Worm (Caenorhabditis elegans) whole organism, L1 larva: Measurements from ENCODE around the gene srx-4.

Experiments used
- C34B4.2 ChIP-seq: sonication (generic microtip); optimal IDR thresholded peaks from 2 replicates; lab custom pipeline; 2017; ENCODE audit warnings: mild to moderate bottlenecking, missing genetic modification characterization, missing compliant biosample characterization
- blmp-1 ChIP-seq: fragments of 150-350 bp; optimal IDR thresholded peaks from 2 replicates; lab custom pipeline; 2014; ENCODE audit warnings: missing biosample characterization, missing genetic modification characterization
- ceh-82 ChIP-seq, 3 experiments: fragments of 150-350 bp in 1 of 3; sonication (generic microtip) in 2 of 3; optimal IDR thresholded peaks; 2 replicates each; lab custom pipeline; 2014 to 2017; ENCODE audit warnings: missing biosample characterization in 3 of 3, missing genetic modification characterization in 3 of 3
- ceh-88 ChIP-seq: fragments of 200-800 bp; sonication (Bioruptor generic); IDR thresholded peaks from 2 replicates; pipeline ENCODE4 v1.3.6; 2022; ENCODE audit warnings: missing genetic modification characterization, missing compliant biosample characterization
- ceh-90 ChIP-seq: sonication (generic microtip); optimal IDR thresholded peaks from 2 replicates; lab custom pipeline; 2016; ENCODE audit warnings: missing genetic modification characterization, missing compliant biosample characterization
- ces-1 ChIP-seq: fragments of 150-350 bp; optimal IDR thresholded peaks from 2 replicates; lab custom pipeline; 2014; ENCODE audit warnings: missing biosample characterization, missing genetic modification reagents, missing genetic modification characterization
- efl-1 ChIP-seq, 4 experiments: fragments of 150-350 bp; optimal IDR thresholded peaks in 3 of 4; peaks in 1 of 4; 1 replicate in 1 of 4; 2 replicates in 3 of 4; lab custom pipeline; 2014; ENCODE audit warnings: missing biosample characterization in 2 of 4, missing genetic modification characterization in 2 of 4, missing genetic modification reagents in 2 of 4
- efl-3 ChIP-seq: fragments of 200-800 bp; sonication (Bioruptor generic); optimal IDR thresholded peaks from 2 replicates; lab custom pipeline; 2018; ENCODE audit warnings: mild to moderate bottlenecking, missing genetic modification characterization, missing compliant biosample characterization
- egl-13 ChIP-seq: sonication (generic microtip); optimal IDR thresholded peaks from 2 replicates; lab custom pipeline; 2016; ENCODE audit warnings: missing genotype, missing genetic modification reagents, missing genetic modification characterization, missing compliant biosample characterization
- elt-2 ChIP-seq: sonication (generic microtip); optimal IDR thresholded peaks from 2 replicates; lab custom pipeline; 2016; ENCODE audit warnings: missing genetic modification characterization, mild to moderate bottlenecking, inconsistent platforms, missing compliant biosample characterization, missing genetic modification reagents
- elt-3 ChIP-seq, 6 experiments: fragments of 150-350 bp in 1 of 6; sonication (generic microtip); optimal IDR thresholded peaks; 2 replicates each; lab custom pipeline; 2017 to 2018; ENCODE audit warnings: missing biosample characterization in 6 of 6, missing genetic modification characterization in 6 of 6, inconsistent platforms in 1 of 6
- fkh-4 ChIP-seq: sonication (generic microtip); optimal IDR thresholded peaks from 2 replicates; lab custom pipeline; 2016; ENCODE audit warnings: missing compliant biosample characterization, missing genetic modification characterization, borderline replicate concordance
- fos-1 ChIP-seq: fragments of 150-350 bp; optimal IDR thresholded peaks from 2 replicates; lab custom pipeline; 2014; ENCODE audit warnings: missing biosample characterization, missing genetic modification characterization
- hlh-4 ChIP-seq: sonication (generic microtip); optimal IDR thresholded peaks from 2 replicates; lab custom pipeline; 2016; ENCODE audit warnings: mild to moderate bottlenecking, missing genetic modification characterization, missing compliant biosample characterization
- isw-1 ChIP-seq: fragments of 200-800 bp; sonication (Bioruptor generic); IDR thresholded peaks from 2 replicates; pipeline ENCODE4 v1.3.6; 2022; ENCODE audit warnings: missing genetic modification characterization, missing compliant biosample characterization
- lin-13 ChIP-seq: fragments of 150-350 bp; optimal IDR thresholded peaks from 2 replicates; lab custom pipeline; 2014; ENCODE audit warnings: missing biosample characterization, missing genetic modification reagents, missing genetic modification characterization
- lin-14 ChIP-seq: fragments of 200-800 bp; sonication (Bioruptor generic); optimal IDR thresholded peaks from 2 replicates; lab custom pipeline; 2018; ENCODE audit warnings: mild to moderate bottlenecking, missing genetic modification characterization, moderate library complexity, missing compliant biosample characterization
- lin-15B ChIP-seq: fragments of 150-350 bp; sonication (generic microtip); optimal IDR thresholded peaks from 3 replicates; lab custom pipeline; 2014; ENCODE audit warnings: missing biosample characterization, missing genetic modification characterization
- lin-35 ChIP-seq, 2 experiments: fragments of 150-350 bp; optimal IDR thresholded peaks; 2 replicates each; lab custom pipeline; 2014; ENCODE audit warnings: missing biosample characterization in 2 of 2, missing genetic modification characterization in 2 of 2, missing genetic modification reagents in 2 of 2
- mab-9 ChIP-seq: fragments of 200-800 bp; sonication (Bioruptor generic); IDR thresholded peaks from 2 replicates; pipeline ENCODE4 v1.3.6; 2022; ENCODE audit warnings: missing genetic modification reagents, missing genetic modification characterization, missing compliant biosample characterization
- mdl-1 ChIP-seq, 2 experiments: fragments of 150-350 bp; optimal IDR thresholded peaks; 2 replicates each; lab custom pipeline; 2014 to 2017; ENCODE audit warnings: missing biosample characterization in 2 of 2, missing genetic modification characterization in 2 of 2, inconsistent platforms in 1 of 2
- nhr-12 ChIP-seq: sonication (generic microtip); optimal IDR thresholded peaks from 2 replicates; lab custom pipeline; 2017; ENCODE audit warnings: missing biosample characterization, missing genetic modification characterization
- nhr-19 ChIP-seq: fragments of 200-800 bp; sonication (Bioruptor generic); conservative IDR thresholded peaks from 2 replicates; pipeline ENCODE4 v1.3.6; 2022; ENCODE audit warnings: missing genetic modification characterization, missing compliant biosample characterization
- nhr-20 ChIP-seq: sonication (generic microtip); optimal IDR thresholded peaks from 2 replicates; lab custom pipeline; 2016; ENCODE audit warnings: mild to moderate bottlenecking, missing genetic modification characterization, missing compliant biosample characterization
- nhr-237 ChIP-seq: fragments of 150-350 bp; optimal IDR thresholded peaks from 2 replicates; lab custom pipeline; 2014; ENCODE audit warnings: missing biosample characterization, missing genetic modification characterization
- nhr-76 ChIP-seq: sonication (generic microtip); optimal IDR thresholded peaks from 2 replicates; lab custom pipeline; 2017; ENCODE audit warnings: missing biosample characterization, missing genetic modification characterization
- nhr-85 ChIP-seq: sonication (generic microtip); peaks from one replicate; lab custom pipeline; 2016; ENCODE audit warnings: missing genetic modification characterization, inconsistent platforms, missing compliant biosample characterization
- pax-3 ChIP-seq: fragments of 200-800 bp; sonication (Bioruptor generic); optimal IDR thresholded peaks from 2 replicates; lab custom pipeline; 2018; ENCODE audit warnings: mild to moderate bottlenecking, missing genetic modification characterization, moderate library complexity, missing compliant biosample characterization
- skn-1 ChIP-seq: fragments of 150-350 bp; optimal IDR thresholded peaks from 2 replicates; lab custom pipeline; 2014; ENCODE audit warnings: missing biosample characterization, missing genetic modification characterization
- snpc-4 ChIP-seq: fragments of 150-350 bp; optimal IDR thresholded peaks from 2 replicates; lab custom pipeline; 2014; ENCODE audit warnings: missing biosample characterization, missing genetic modification characterization
- snu-23 ChIP-seq: sonication (generic microtip); optimal IDR thresholded peaks from 2 replicates; lab custom pipeline; 2016; ENCODE audit warnings: missing genetic modification characterization, missing compliant biosample characterization
- sox-4 ChIP-seq: sonication (generic microtip); optimal IDR thresholded peaks from 2 replicates; lab custom pipeline; 2016; ENCODE audit warnings: missing genetic modification characterization, missing compliant biosample characterization
- tlp-1 ChIP-seq: fragments of 150-350 bp; optimal IDR thresholded peaks from 2 replicates; lab custom pipeline; 2014; ENCODE audit warnings: missing biosample characterization, missing genetic modification characterization
- unc-130 ChIP-seq: fragments of 150-350 bp; optimal IDR thresholded peaks from 2 replicates; lab custom pipeline; 2017; ENCODE audit warnings: missing biosample characterization, missing genetic modification characterization, inconsistent platforms
- vab-15 ChIP-seq: sonication (generic microtip); optimal IDR thresholded peaks from 2 replicates; lab custom pipeline; 2017; ENCODE audit warnings: missing genotype, mild to moderate bottlenecking, missing genetic modification characterization, missing compliant biosample characterization
- xbp-1 ChIP-seq: sonication (generic microtip); optimal IDR thresholded peaks from 2 replicates; lab custom pipeline; 2016; ENCODE audit warnings: missing genetic modification characterization, missing compliant biosample characterization

srx-4 gene

DNA sequence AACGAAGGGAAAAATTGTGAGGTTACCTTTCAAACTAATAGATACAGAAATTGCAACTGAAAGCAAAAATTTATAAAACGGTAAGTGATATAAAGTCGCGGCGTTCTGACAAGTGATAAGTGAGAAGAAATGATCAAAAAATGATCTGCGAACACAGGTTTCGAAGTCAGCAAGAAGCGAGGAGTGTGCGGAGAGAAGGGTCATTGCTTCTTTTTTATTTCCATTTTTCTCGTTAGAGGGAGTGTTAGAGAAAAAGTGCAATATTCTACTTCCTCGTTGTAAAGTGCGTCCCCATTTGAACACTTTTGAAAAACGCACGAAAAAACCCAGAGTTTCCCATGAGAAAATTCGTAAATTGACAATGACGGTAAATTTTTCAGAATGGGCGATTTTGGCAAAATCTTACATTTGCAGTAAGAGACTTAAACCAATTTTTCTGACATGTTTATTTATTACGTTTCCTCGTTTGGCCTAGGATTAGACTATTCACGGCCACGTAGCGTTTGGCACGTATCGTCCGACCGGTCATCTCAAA is 16.0 kb downstream of the srx-4 start, which contains the start of the genes fbxa-72 and srx-21:
fbxa-72 (minus strand) TSS at position 204 of the 535 bp plus-strand sequence.
srx-21 (plus strand) TSS at position 485 of the 535 bp plus-strand sequence.
- TF ChIP-seq ceh-88 (GFP tag; lab: Robert Waterston, UW) (no peak), nhr-237 (no peak), nhr-85 (peak; percentile 23), blmp-1 (tag; lab: Kevin White, UChicago) (peak; percentile 50)

DNA sequence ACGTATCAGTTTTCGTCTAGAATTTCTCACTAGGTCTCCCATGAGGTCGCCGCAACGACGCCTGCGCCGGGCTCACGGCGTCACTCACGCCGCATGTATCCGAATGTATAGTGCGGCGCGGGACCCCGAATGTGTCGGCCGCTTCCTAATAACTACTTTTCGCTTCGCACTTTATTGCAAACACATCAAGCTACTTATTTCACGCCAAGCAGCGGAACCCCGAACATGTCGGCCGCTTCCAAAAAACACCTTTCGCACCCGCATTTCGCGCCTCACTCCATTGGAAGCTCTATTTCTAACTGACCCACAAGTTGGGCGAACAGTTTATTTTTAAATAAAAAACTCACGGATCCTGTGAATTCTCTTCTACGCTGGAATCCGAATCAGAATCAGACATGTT is 16.5 kb downstream of the srx-4 start:
- TF ChIP-seq ceh-82 (tag; optimal IDR thresholded peaks at IDR 0.05; lab: Kevin White, UChicago) (no peak), snpc-4 (tag; lab: Kevin White, UChicago) (peak; percentile 27), efl-3 (no peak)

DNA sequence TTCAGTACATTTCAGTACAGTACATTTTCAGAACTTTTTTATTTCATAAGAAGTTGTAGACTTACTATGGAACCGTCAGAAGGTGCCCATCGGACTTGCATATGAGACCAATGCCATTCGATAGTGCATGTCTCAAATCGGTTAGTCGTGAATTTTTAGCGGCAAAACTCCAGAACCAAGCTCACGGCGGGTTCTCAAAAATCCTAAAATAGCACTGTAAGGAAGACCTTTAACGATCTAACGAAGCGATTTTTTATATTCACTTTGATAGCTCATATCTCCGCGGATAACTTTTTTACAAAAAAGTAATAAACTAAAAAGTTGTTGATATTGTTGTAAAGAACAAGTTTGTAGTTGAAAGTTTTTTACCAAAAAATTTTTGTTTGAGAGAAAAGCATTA is 18.4 kb downstream of the srx-4 start, which contains the start of gene sru-25:
sru-25 (minus strand) TSS at position 101 of the 400 bp plus-strand sequence.
- TF ChIP-seq ces-1 (GFP tag; lab: Kevin White, UChicago), result no peak
- no peak for TF ChIP-seq ceh-90
- no peak for TF ChIP-seq fkh-4 (tag; lab: Kevin White, UChicago)
- no peak for TF ChIP-seq sox-4 (tag; lab: Kevin White, UChicago)
- no peak for TF ChIP-seq lin-15B (tag; lab: Kevin White, UChicago)
- no peak for TF ChIP-seq tlp-1

DNA sequence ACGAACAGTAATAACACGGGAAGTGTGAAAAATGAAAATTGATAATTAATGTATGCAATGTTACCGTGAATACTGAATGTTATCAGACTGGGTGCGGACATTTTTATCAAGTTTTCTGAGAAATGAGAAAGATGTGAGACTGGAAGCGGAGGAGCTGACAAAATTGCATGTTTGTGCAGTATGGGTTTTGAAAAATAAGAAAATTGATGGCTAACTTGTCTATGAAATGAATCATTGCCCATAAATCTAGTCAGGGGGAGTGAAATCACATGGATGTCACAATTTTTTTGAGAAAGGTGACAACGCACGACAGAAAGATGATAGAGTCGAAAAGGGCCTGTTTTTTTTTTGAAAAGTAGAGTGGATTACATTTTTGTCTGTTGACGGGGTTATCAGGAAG is 21.2 kb downstream of the srx-4 start, which contains the start of gene sru-24:
sru-24 (minus strand) TSS at position 101 of the 400 bp plus-strand sequence.
- TF ChIP-seq fos-1 (tag; lab: Kevin White, UChicago) (no peak), nhr-85 (peak; percentile 6), elt-3 (tag; optimal IDR thresholded peaks at IDR 0.05; lab: Kevin White, UChicago) (no peak), nhr-12 (tag; lab: Kevin White, UChicago) (no peak), isw-1 (GFP tag; lab: Robert Waterston, UW) (no peak)

DNA sequence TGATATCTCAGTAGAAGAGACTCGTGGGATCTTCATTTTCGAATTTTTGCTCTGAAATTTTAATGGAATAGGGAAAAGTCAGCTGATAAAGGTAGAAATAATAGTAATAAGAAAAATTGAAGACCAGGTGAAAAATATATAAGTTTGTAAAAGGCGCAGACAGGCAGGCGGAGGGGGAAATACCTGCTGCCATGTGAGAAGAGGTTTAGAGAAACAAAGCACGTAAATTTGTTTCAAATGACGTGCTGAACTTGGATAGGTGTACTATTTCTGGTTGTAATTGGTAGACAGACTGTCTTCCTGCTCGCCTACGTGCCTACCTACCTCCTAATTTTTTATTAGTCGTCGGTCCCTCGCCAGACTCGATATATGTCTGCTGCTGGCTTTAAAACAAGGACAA is 25.1 kb downstream of the srx-4 start, which contains the start of gene nhr-180:
nhr-180 (minus strand) TSS at position 52 of the 400 bp plus-strand sequence.
- TF ChIP-seq lin-13 (GFP tag; lab: Kevin White, UChicago), result no peak
- TF ChIP-seq nhr-20, result peak; percentile 14
- no peak for TF ChIP-seq pax-3
- TF ChIP-seq skn-1 (tag; lab: Kevin White, UChicago), result peak; percentile 0
- no peak for TF ChIP-seq lin-14 (GFP tag; lab: Kevin White, UChicago)
- peak in 1 of 2 experiments; percentile 61 for TF ChIP-seq mdl-1 (tag; optimal IDR thresholded peaks at IDR 0.05; lab: Kevin White, UChicago)
- TF ChIP-seq efl-1 (optimal IDR thresholded peaks at IDR 0.05; lab: Kevin White, UChicago), result no peak
- TF ChIP-seq efl-1 (GFP tag; optimal IDR thresholded peaks at IDR 0.05 in 1 of 2; lab: Kevin White, UChicago), result no peak
- TF ChIP-seq ces-1 (GFP tag; lab: Kevin White, UChicago), result no peak
- TF ChIP-seq xbp-1 (tag; lab: Kevin White, UChicago), result peak; percentile 17
- TF ChIP-seq nhr-19 (GFP tag; lab: Robert Waterston, UW), result 0 out of 2 replicates have a peak, but pooled peaks have one; percentile 7
- peak; percentile 29 for TF ChIP-seq blmp-1 (tag; lab: Kevin White, UChicago)
- no peak for TF ChIP-seq unc-130 (tag; lab: Kevin White, UChicago)
- peak in 1 of 6 experiments; percentile 8 for TF ChIP-seq elt-3 (tag; optimal IDR thresholded peaks at IDR 0.05; lab: Kevin White, UChicago)
- no peak for TF ChIP-seq ceh-88 (GFP tag; lab: Robert Waterston, UW)
- no peak for TF ChIP-seq nhr-76 (tag; lab: Kevin White, UChicago)
- TF ChIP-seq mab-9 (GFP tag; lab: Robert Waterston, UW), result no peak
- no peak for TF ChIP-seq vab-15 (tag; lab: Kevin White, UChicago)
- TF ChIP-seq lin-35 (GFP tag; optimal IDR thresholded peaks at IDR 0.05; lab: Kevin White, UChicago), result peak in 1 of 2 experiments; percentile 52
- peak; percentile 27 for TF ChIP-seq snu-23 (GFP tag; lab: Kevin White, UChicago)
- TF ChIP-seq elt-2 (tag; lab: Kevin White, UChicago), result peak; percentile 8
- no peak for TF ChIP-seq hlh-4 (tag; lab: Kevin White, UChicago)
- no peak for TF ChIP-seq C34B4.2 (tag; lab: Kevin White, UChicago)
- TF ChIP-seq egl-13 (tag; lab: Kevin White, UChicago), result no peak
